Worm (Caenorhabditis elegans): ENCODE results near the gene ets-8.

ets-8 gene

DNA sequence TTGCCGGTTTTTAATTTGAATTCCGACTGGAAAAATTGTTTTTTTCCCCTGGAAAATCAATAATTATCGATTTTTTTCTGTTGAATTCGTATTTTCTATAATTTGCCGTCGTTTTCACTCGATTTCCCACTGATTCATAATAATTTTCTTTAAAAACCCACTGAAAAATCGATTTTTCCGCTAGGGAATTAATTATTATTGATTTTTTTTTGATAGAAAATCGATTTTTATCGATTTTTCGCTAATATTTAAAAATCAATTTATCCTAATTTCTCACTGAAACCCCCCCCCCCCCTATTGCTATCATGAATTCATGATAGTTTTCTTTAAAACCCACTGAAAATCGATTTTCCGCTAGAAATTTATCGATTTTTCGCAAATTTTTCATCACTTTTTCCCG lies 16.3 kb upstream of the ets-8 start:
- TF ChIP-seq ceh-28 (tag; optimal IDR thresholded peaks at IDR 0.05) (peak; percentile 68), lin-39 (tag; optimal IDR thresholded peaks at IDR 0.05) (no peak)

DNA sequence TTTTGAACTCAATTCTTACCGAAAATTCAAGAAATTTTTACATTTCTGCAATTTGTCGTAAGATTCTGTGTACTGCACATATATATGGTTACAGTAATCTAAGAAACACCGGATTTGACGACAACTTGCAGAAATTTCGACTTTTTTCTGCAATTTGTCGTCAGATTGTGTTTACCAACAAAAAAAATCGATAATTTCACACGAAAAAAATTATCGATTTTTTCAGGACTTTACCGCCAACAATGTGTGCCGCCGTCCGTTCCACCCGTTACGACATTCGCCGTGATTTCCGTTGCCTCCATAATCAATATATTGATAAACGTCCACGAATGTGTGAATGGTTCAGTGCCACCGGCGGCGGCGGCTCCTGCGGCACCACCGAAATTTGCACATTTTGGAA lies 14.1 kb upstream of the ets-8 start:
- TF ChIP-seq nhr-43 (tag; optimal IDR thresholded peaks at IDR 0.05; ENCODE audit: poor library complexity, severe bottlenecking) (no peak), nhr-28 (tag; optimal IDR thresholded peaks at IDR 0.05) (no peak), elt-3 (tag; optimal IDR thresholded peaks at IDR 0.05) (no peak), ceh-9 (tag; optimal IDR thresholded peaks at IDR 0.05) (no peak), unc-39 (tag; optimal IDR thresholded peaks at IDR 0.05) (no peak), hmg-11 (tag; optimal IDR thresholded peaks at IDR 0.05) (no peak), egl-5 (tag; optimal IDR thresholded peaks at IDR 0.05) (no peak), tbx-2 (tag; optimal IDR thresholded peaks at IDR 0.05) (no peak), mml-1 (tag; optimal IDR thresholded peaks at IDR 0.05) (no peak), lsy-12 (tag; optimal IDR thresholded peaks at IDR 0.05) (no peak), nhr-23 (tag; optimal IDR thresholded peaks at IDR 0.05) (no peak), nhr-25 (tag; optimal IDR thresholded peaks at IDR 0.05) (no peak), aly-2 (tag; optimal IDR thresholded peaks at IDR 0.05) (no peak), nhr-237 (tag; optimal IDR thresholded peaks at IDR 0.05) (no peak), egl-27 (tag; optimal IDR thresholded peaks at IDR 0.05) (no peak), ceh-82 (tag; optimal IDR thresholded peaks at IDR 0.05) (no peak)

ce11 chrIV:1170408-1170807 lies 10.1 kb upstream of the ets-8 start, which contains the start of gene cec-2:
Gene cec-2, plus strand, starts transcription at chrIV:1170708.
- no peak for TF ChIP-seq lin-15B (tag; optimal IDR thresholded peaks at IDR 0.05)
- no peak for TF ChIP-seq nfya-1 (tag; optimal IDR thresholded peaks at IDR 0.05; ENCODE audit: insufficient read depth)
- TF ChIP-seq skn-1 (tag; optimal IDR thresholded peaks at IDR 0.05) = no peak

DNA sequence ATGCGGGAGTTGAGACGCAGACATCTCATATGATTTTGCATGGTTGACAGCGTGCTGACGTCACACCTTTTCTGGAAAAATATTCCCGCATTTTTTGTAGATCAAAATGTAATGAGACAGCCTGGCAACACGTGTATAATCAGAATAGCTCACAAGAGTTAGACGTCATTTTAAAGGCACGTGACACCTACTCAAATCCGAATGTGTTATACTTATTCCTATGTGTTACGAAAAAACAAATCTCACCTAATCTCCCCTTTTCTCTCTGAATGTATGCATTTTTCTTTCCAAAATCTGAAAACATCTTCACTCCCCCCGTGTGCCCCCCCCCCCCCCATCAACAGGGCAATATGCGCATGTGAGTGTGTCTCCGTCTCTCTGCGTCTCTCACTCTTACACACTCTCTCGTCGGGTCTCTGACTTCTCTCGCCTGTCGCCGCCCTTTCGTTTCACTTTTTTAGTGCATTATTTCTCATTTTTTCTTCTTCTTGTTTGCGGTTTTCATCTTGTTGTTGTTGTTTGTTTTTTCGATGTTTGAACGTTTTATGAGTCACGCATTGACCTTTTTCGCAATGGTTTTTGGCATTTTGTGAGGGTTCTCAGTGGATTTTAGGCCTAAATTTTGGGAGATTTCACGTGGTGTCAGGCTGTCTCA lies 8.2 kb upstream of the ets-8 start:
- TF ChIP-seq nhr-43 (tag; optimal IDR thresholded peaks at IDR 0.05; ENCODE audit: poor library complexity, severe bottlenecking) (no peak), ztf-4 (tag; optimal IDR thresholded peaks at IDR 0.05) (no peak), fos-1 (tag; optimal IDR thresholded peaks at IDR 0.05) (no peak), tbx-2 (tag; optimal IDR thresholded peaks at IDR 0.05) (no peak), elt-3 (tag; optimal IDR thresholded peaks at IDR 0.05) (no peak), ceh-28 (tag; optimal IDR thresholded peaks at IDR 0.05) (no peak), elt-1 (tag; optimal IDR thresholded peaks at IDR 0.05) (no peak), lin-39 (tag; optimal IDR thresholded peaks at IDR 0.05) (peak; percentile 57), nhr-11 (tag; optimal IDR thresholded peaks at IDR 0.05) (no peak), nhr-28 (tag; optimal IDR thresholded peaks at IDR 0.05) (no peak), jun-1 (tag; optimal IDR thresholded peaks at IDR 0.05) (no peak), ceh-9 (tag; optimal IDR thresholded peaks at IDR 0.05) (no peak), skn-1 (tag; optimal IDR thresholded peaks at IDR 0.05) (no peak), ceh-82 (tag; optimal IDR thresholded peaks at IDR 0.05) (no peak), pqm-1 (tag; optimal IDR thresholded peaks at IDR 0.05) (no peak), aly-2 (tag; optimal IDR thresholded peaks at IDR 0.05) (no peak), snpc-4 (tag; optimal IDR thresholded peaks at IDR 0.05) (no peak), fkh-2 (tag; optimal IDR thresholded peaks at IDR 0.05) (no peak), mdl-1 (tag; optimal IDR thresholded peaks at IDR 0.05) (peak; percentile 71), nfya-1 (tag; optimal IDR thresholded peaks at IDR 0.05; ENCODE audit: insufficient read depth) (peak; percentile 46), nhr-237 (tag; optimal IDR thresholded peaks at IDR 0.05) (no peak), nhr-67 (tag; optimal IDR thresholded peaks at IDR 0.05) (no peak), hmg-11 (tag; optimal IDR thresholded peaks at IDR 0.05) (peak; percentile 69), ceh-16 (tag; optimal IDR thresholded peaks at IDR 0.05) (no peak), pha-4 (tag; optimal IDR thresholded peaks at IDR 0.05) (peak; percentile 73), zag-1 (tag; optimal IDR thresholded peaks at IDR 0.05) (no peak), fkh-10 (GFP tag; optimal IDR thresholded peaks at IDR 0.05) (no peak), nhr-25 (tag; optimal IDR thresholded peaks at IDR 0.05) (no peak), elt-2 (tag; optimal IDR thresholded peaks at IDR 0.05) (no peak), lsy-12 (tag; optimal IDR thresholded peaks at IDR 0.05) (no peak), ZK546.5 (tag; optimal IDR thresholded peaks at IDR 0.05) (no peak), egl-5 (tag; optimal IDR thresholded peaks at IDR 0.05) (peak; percentile 26), daf-12 (tag; optimal IDR thresholded peaks at IDR 0.05) (no peak), unc-62 (GFP tag; optimal IDR thresholded peaks at IDR 0.05) (no peak), sea-2 (GFP tag; optimal IDR thresholded peaks at IDR 0.05) (no peak), mml-1 (tag; optimal IDR thresholded peaks at IDR 0.05) (no peak), nhr-12 (tag; optimal IDR thresholded peaks at IDR 0.05) (no peak), eor-1 (tag; optimal IDR thresholded peaks at IDR 0.05) (no peak), ama-1 (optimal IDR thresholded peaks at IDR 0.05) (no peak), nhr-76 (tag; optimal IDR thresholded peaks at IDR 0.05) (no peak), nhr-77 (tag; optimal IDR thresholded peaks at IDR 0.05) (no peak), R02D3.7 (tag; optimal IDR thresholded peaks at IDR 0.05) (no peak)
